Fruit fly (Drosophila melanogaster) whole organism, prepupa: ENCODE data around the gene papi.

Source experiments
- Blimp-1 ChIP-seq: fragments of 200-800 bp; sonication (Bioruptor generic); optimal IDR thresholded peaks from 3 replicates; lab custom pipeline; 2017; ENCODE audit warnings: missing biosample characterization, missing genetic modification characterization, mild to moderate bottlenecking, moderate library complexity, missing genetic modification reagents
- CG10631 ChIP-seq: fragments of 200-800 bp; sonication (Bioruptor generic); optimal IDR thresholded peaks from 2 replicates; lab custom pipeline; 2016; ENCODE audit warnings: missing biosample characterization, missing genetic modification characterization
- CG10669 ChIP-seq: fragments of 200-800 bp; sonication (Bioruptor generic); optimal IDR thresholded peaks from 3 replicates; lab custom pipeline; 2018; ENCODE audit warnings: missing biosample characterization, mild to moderate bottlenecking, missing genetic modification characterization, moderate library complexity
- CG11294 ChIP-seq: fragments of 200-800 bp; sonication (Bioruptor generic); IDR thresholded peaks from 2 replicates; pipeline ENCODE4 v1.3.6; 2022; ENCODE audit warnings: missing biosample characterization, missing genetic modification characterization
- CG11902 ChIP-seq: fragments of 200-800 bp; sonication (Bioruptor generic); optimal IDR thresholded peaks from 3 replicates; lab custom pipeline; 2016; ENCODE audit warnings: missing biosample characterization, missing genetic modification characterization
- CG15336 ChIP-seq: fragments of 200-800 bp; sonication (Bioruptor generic); IDR thresholded peaks from 2 replicates; pipeline ENCODE4 v1.3.6; 2022; ENCODE audit warnings: missing biosample characterization, missing genetic modification characterization
- CG16779 ChIP-seq: fragments of 200-800 bp; sonication (Bioruptor generic); optimal IDR thresholded peaks from 3 replicates; lab custom pipeline; 2017; ENCODE audit warnings: missing biosample characterization, mild to moderate bottlenecking, missing genetic modification characterization
- CG31627 ChIP-seq: fragments of 200-800 bp; sonication (Bioruptor generic); optimal IDR thresholded peaks from 3 replicates; lab custom pipeline; 2016; ENCODE audit warnings: missing biosample characterization, missing genetic modification characterization
- CG32006 ChIP-seq: fragments of 200-800 bp; sonication (Bioruptor generic); optimal IDR thresholded peaks from 3 replicates; lab custom pipeline; 2017; ENCODE audit warnings: missing biosample characterization, mild to moderate bottlenecking, missing genetic modification characterization
- CG34406 ChIP-seq: fragments of 200-800 bp; sonication (Bioruptor generic); optimal IDR thresholded peaks from 3 replicates; lab custom pipeline; 2016; ENCODE audit warnings: missing biosample characterization, missing genetic modification characterization
- CG3919 ChIP-seq: fragments of 200-800 bp; sonication (Bioruptor generic); optimal IDR thresholded peaks from 3 replicates; lab custom pipeline; 2016; ENCODE audit warnings: missing biosample characterization, missing genetic modification characterization
- CG4318 ChIP-seq: fragments of 200-800 bp; sonication (Bioruptor generic); optimal IDR thresholded peaks from 3 replicates; lab custom pipeline; 2017; ENCODE audit warnings: missing biosample characterization, mild to moderate bottlenecking, missing genetic modification characterization
- CG6276 ChIP-seq: fragments of 200-800 bp; sonication (Bioruptor generic); optimal IDR thresholded peaks from 2 replicates; lab custom pipeline; 2017; ENCODE audit warnings: missing biosample characterization, mild to moderate bottlenecking, missing genetic modification characterization
- CG6808 ChIP-seq: fragments of 200-800 bp; sonication (Bioruptor generic); optimal IDR thresholded peaks from 3 replicates; lab custom pipeline; 2017; ENCODE audit warnings: missing biosample characterization, missing genetic modification characterization, mild to moderate bottlenecking, moderate library complexity, missing genetic modification reagents
- CG6854 ChIP-seq: fragments of 200-800 bp; sonication (Bioruptor generic); optimal IDR thresholded peaks from 2 replicates; lab custom pipeline; 2017; ENCODE audit warnings: missing biosample characterization, mild to moderate bottlenecking, missing genetic modification characterization
- CG7368 ChIP-seq: fragments of 200-800 bp; sonication (Bioruptor generic); optimal IDR thresholded peaks from 3 replicates; lab custom pipeline; 2016; ENCODE audit warnings: missing biosample characterization, missing genetic modification characterization
- CG8119 ChIP-seq: fragments of 200-800 bp; sonication (Bioruptor generic); IDR thresholded peaks from 3 replicates; pipeline ENCODE4 v1.3.6; 2022; ENCODE audit warnings: missing biosample characterization, missing genetic modification characterization
- CG8632 ChIP-seq: fragments of 200-800 bp; sonication (Bioruptor generic); optimal IDR thresholded peaks from 3 replicates; lab custom pipeline; 2016; ENCODE audit warnings: missing biosample characterization, missing genetic modification characterization
- CG9139 ChIP-seq: fragments of 200-800 bp; sonication (Bioruptor generic); optimal IDR thresholded peaks from 3 replicates; lab custom pipeline; 2017; ENCODE audit warnings: missing biosample characterization, mild to moderate bottlenecking, missing genetic modification characterization
- Eip75B ChIP-seq: fragments of 200-800 bp; sonication (Bioruptor generic); optimal IDR thresholded peaks from 3 replicates; lab custom pipeline; 2016; ENCODE audit warnings: missing biosample characterization, missing genetic modification characterization
- Eip78C ChIP-seq: fragments of 200-800 bp; sonication (Bioruptor generic); peaks from one replicate; lab custom pipeline; 2016; ENCODE audit warnings: missing biosample characterization, missing genetic modification characterization
- Eip93F ChIP-seq: fragments of 200-800 bp; sonication (Bioruptor generic); optimal IDR thresholded peaks from 2 replicates; lab custom pipeline; 2016; ENCODE audit warnings: missing biosample characterization, mild to moderate bottlenecking, missing genetic modification characterization
- Ets96B ChIP-seq: fragments of 200-800 bp; optimal IDR thresholded peaks from 2 replicates; lab custom pipeline; 2019; ENCODE audit warnings: missing biosample characterization, mild to moderate bottlenecking, missing genetic modification characterization, moderate library complexity
- Gug ChIP-seq: fragments of 200-800 bp; sonication (Bioruptor generic); IDR thresholded peaks from 2 replicates; pipeline ENCODE4 v1.3.6; 2022; ENCODE audit warnings: missing biosample characterization, missing genetic modification characterization
- Hr38 ChIP-seq: sonication (Bioruptor generic); optimal IDR thresholded peaks from 2 replicates; lab custom pipeline; 2016; ENCODE audit warnings: missing biosample characterization, missing genetic modification characterization
- Hr39 ChIP-seq: fragments of 200-800 bp; sonication (Bioruptor generic); optimal IDR thresholded peaks from 2 replicates; lab custom pipeline; 2016; ENCODE audit warnings: missing biosample characterization, missing genetic modification characterization
- Hr4 ChIP-seq: fragments of 200-800 bp; sonication (Bioruptor generic); optimal IDR thresholded peaks from 3 replicates; lab custom pipeline; 2016; ENCODE audit warnings: missing biosample characterization, missing genetic modification characterization
- Lpt ChIP-seq: fragments of 200-800 bp; sonication (Bioruptor generic); optimal IDR thresholded peaks from 3 replicates; lab custom pipeline; 2016; ENCODE audit warnings: missing biosample characterization, missing genetic modification characterization
- Met ChIP-seq: fragments of 200-800 bp; sonication (Bioruptor generic); optimal IDR thresholded peaks from 3 replicates; lab custom pipeline; 2016; ENCODE audit warnings: missing biosample characterization, missing genetic modification characterization
- OdsH ChIP-seq: fragments of 200-800 bp; sonication (Bioruptor generic); optimal IDR thresholded peaks from 3 replicates; lab custom pipeline; 2016; ENCODE audit warnings: missing biosample characterization, missing genetic modification characterization
- Sox102F ChIP-seq: fragments of 200-800 bp; sonication (Bioruptor generic); optimal IDR thresholded peaks from 2 replicates; lab custom pipeline; 2016; ENCODE audit warnings: missing biosample characterization, mild to moderate bottlenecking, missing genetic modification characterization
- Sox14 ChIP-seq: fragments of 200-800 bp; sonication (Bioruptor generic); optimal IDR thresholded peaks from 3 replicates; lab custom pipeline; 2016; ENCODE audit warnings: missing biosample characterization, missing genetic modification characterization
- Sox15 ChIP-seq: fragments of 200-800 bp; sonication (Bioruptor generic); optimal IDR thresholded peaks from 3 replicates; lab custom pipeline; 2016; ENCODE audit warnings: missing biosample characterization, missing genetic modification characterization
- acj6 ChIP-seq: fragments of 200-800 bp; sonication (Bioruptor generic); optimal IDR thresholded peaks from 3 replicates; lab custom pipeline; 2016; ENCODE audit warnings: missing biosample characterization, missing genetic modification characterization
- dac ChIP-seq: fragments of 200-800 bp; sonication (Bioruptor generic); optimal IDR thresholded peaks from 2 replicates; lab custom pipeline; 2017; ENCODE audit warnings: missing biosample characterization, mild to moderate bottlenecking, missing genetic modification characterization
- eg ChIP-seq: fragments of 200-800 bp; sonication (Bioruptor generic); IDR thresholded peaks from 3 replicates; pipeline ENCODE4 v1.3.6; 2022; ENCODE audit warnings: missing biosample characterization, missing genetic modification characterization
- esn ChIP-seq: fragments of 200-800 bp; sonication (Bioruptor generic); optimal IDR thresholded peaks from 2 replicates; lab custom pipeline; 2016; ENCODE audit warnings: missing biosample characterization, mild to moderate bottlenecking, missing genetic modification characterization, moderate library complexity
- fd59A ChIP-seq: fragments of 200-800 bp; sonication (Bioruptor generic); optimal IDR thresholded peaks from 2 replicates; lab custom pipeline; 2017; ENCODE audit warnings: missing biosample characterization, mild to moderate bottlenecking, missing genetic modification characterization, missing genetic modification reagents
- fd85E ChIP-seq: fragments of 200-800 bp; sonication (Bioruptor generic); optimal IDR thresholded peaks from 3 replicates; lab custom pipeline; 2016; ENCODE audit warnings: missing biosample characterization, missing genetic modification characterization
- fkh ChIP-seq: fragments of 200-800 bp; sonication (Bioruptor generic); optimal IDR thresholded peaks from 3 replicates; lab custom pipeline; 2017; ENCODE audit warnings: missing biosample characterization, mild to moderate bottlenecking, missing genetic modification characterization, moderate library complexity
- pdm3 ChIP-seq: fragments of 200-800 bp; sonication (Bioruptor generic); optimal IDR thresholded peaks from 3 replicates; lab custom pipeline; 2016; ENCODE audit warnings: missing biosample characterization, missing genetic modification characterization
- spab ChIP-seq: fragments of 200-800 bp; sonication (Bioruptor generic); optimal IDR thresholded peaks from 2 replicates; lab custom pipeline; 2017; ENCODE audit warnings: missing biosample characterization, mild to moderate bottlenecking, missing genetic modification characterization, missing genetic modification reagents
- ss ChIP-seq, 2 experiments: fragments of 200-800 bp; sonication (Bioruptor generic); optimal IDR thresholded peaks; 2 replicates in 1 of 2; 3 replicates in 1 of 2; lab custom pipeline; 2017 to 2018; ENCODE audit warnings: mild to moderate bottlenecking in 2 of 2, missing biosample characterization in 2 of 2, missing genetic modification characterization in 2 of 2, moderate library complexity in 1 of 2
- svp ChIP-seq: fragments of 200-800 bp; sonication (Bioruptor generic); peaks from one replicate; lab custom pipeline; 2016; ENCODE audit warnings: missing biosample characterization, missing genetic modification characterization
- topi ChIP-seq: fragments of 200-800 bp; sonication (Bioruptor generic); optimal IDR thresholded peaks from 3 replicates; lab custom pipeline; 2016; ENCODE audit warnings: missing biosample characterization, missing genetic modification characterization
- vri ChIP-seq: fragments of 200-800 bp; sonication (Bioruptor generic); optimal IDR thresholded peaks from 3 replicates; lab custom pipeline; 2016; ENCODE audit warnings: missing biosample characterization, mild to moderate bottlenecking, missing genetic modification characterization

The papi gene

DNA sequence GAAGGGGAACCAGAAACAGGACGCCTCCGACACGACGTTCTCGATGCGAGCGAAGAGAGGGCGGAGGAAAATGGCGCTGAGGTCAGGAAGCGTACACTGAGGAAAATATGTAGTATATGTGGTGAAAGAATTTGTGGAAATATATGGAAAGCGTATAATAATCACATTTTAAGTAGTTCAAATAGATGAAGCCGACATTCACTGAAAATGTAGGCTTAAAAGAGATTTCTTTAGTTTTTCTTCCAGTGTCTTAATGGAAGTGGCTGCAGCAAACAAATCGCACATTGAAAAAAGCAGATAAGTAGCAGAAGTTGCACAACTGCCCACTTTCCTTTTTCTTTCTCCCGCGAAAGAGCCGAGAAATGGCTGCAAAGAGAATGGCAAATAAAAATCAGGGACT lies 29.0 kb downstream of the papi start:
- no peak for TF ChIP-seq Sox14 (GFP tag; lab: Kevin White, UChicago)
- TF ChIP-seq Hr39 = peak; percentile 10
- no peak for TF ChIP-seq CG7368
- no peak for TF ChIP-seq topi (GFP tag; lab: Kevin White, UChicago)
- peak; percentile 17 for TF ChIP-seq CG32006 (GFP tag; lab: Kevin White, UChicago)
- no peak for TF ChIP-seq Lpt
- TF ChIP-seq CG6854 = no peak
- TF ChIP-seq esn (GFP tag; lab: Kevin White, UChicago) = no peak
- TF ChIP-seq CG8119 (GFP tag; lab: Robert Waterston, UW) = 0 out of 3 replicates have a peak, but pooled peaks have one; percentile 20
- no peak for TF ChIP-seq Gug
- TF ChIP-seq Met (GFP tag; lab: Kevin White, UChicago) = no peak
- no peak for TF ChIP-seq fd85E (GFP tag; lab: Kevin White, UChicago)
- no peak for TF ChIP-seq CG16779 (tag; lab: Kevin White, UChicago)
- TF ChIP-seq vri (GFP tag; lab: Kevin White, UChicago) = no peak
- TF ChIP-seq Eip78C (GFP tag; lab: Kevin White, UChicago) = peak; percentile 63
- TF ChIP-seq CG10669 (GFP tag; lab: Kevin White, UChicago) = peak; percentile 5
- TF ChIP-seq Eip93F (GFP tag; lab: Kevin White, UChicago) = no peak
- peak; percentile 25 for TF ChIP-seq CG3919 (GFP tag; lab: Kevin White, UChicago)
- no peak for TF ChIP-seq CG11902 (GFP tag; lab: Kevin White, UChicago)
- TF ChIP-seq Hr38 (GFP tag; lab: Kevin White, UChicago) = peak; percentile 16
- no peak for TF ChIP-seq Sox15 (GFP tag; lab: Kevin White, UChicago)
- no peak for TF ChIP-seq CG8632
- TF ChIP-seq svp = no peak
- no peak for TF ChIP-seq Ets96B (tag; lab: Kevin White, UChicago)
- peak; percentile 22 for TF ChIP-seq pdm3 (GFP tag; lab: Kevin White, UChicago)
- TF ChIP-seq acj6 (GFP tag; lab: Kevin White, UChicago) = peak; percentile 31
- no peak for TF ChIP-seq Blimp-1 (GFP tag; lab: Kevin White, UChicago)
- TF ChIP-seq CG34406 (GFP tag; lab: Kevin White, UChicago) = no peak
- TF ChIP-seq CG31627 = peak; percentile 14
- TF ChIP-seq Eip75B (GFP tag; lab: Kevin White, UChicago) = peak; percentile 9
- no peak for TF ChIP-seq CG11294 (GFP tag; lab: Robert Waterston, UW)
- no peak for TF ChIP-seq CG9139 (GFP tag; lab: Kevin White, UChicago)
- TF ChIP-seq CG4318 (GFP tag; lab: Kevin White, UChicago) = no peak
- TF ChIP-seq Hr4 = peak; percentile 21
- TF ChIP-seq CG10631 (GFP tag; lab: Kevin White, UChicago) = peak; percentile 8
- TF ChIP-seq dac (GFP tag; lab: Kevin White, UChicago) = no peak
- TF ChIP-seq ss (GFP tag; optimal IDR thresholded peaks at IDR 0.05; lab: Kevin White, UChicago) = no peak
- TF ChIP-seq CG15336 (GFP tag; lab: Robert Waterston, UW) = no peak
- no peak for TF ChIP-seq CG6276
- TF ChIP-seq eg (GFP tag; lab: Robert Waterston, UW) = 0 out of 3 replicates have a peak, but pooled peaks have one; percentile 25
- no peak for TF ChIP-seq fkh (GFP tag; lab: Kevin White, UChicago)
- no peak for TF ChIP-seq fd59A
- TF ChIP-seq CG6808 (GFP tag; lab: Kevin White, UChicago) = peak; percentile 9
- TF ChIP-seq Sox102F = no peak
- TF ChIP-seq OdsH (GFP tag; lab: Kevin White, UChicago) = peak; percentile 13
- no peak for TF ChIP-seq spab
- TF ChIP-seq, all 60 proteins: peak for 16
